Worm (Caenorhabditis elegans) whole organism, late embryonic: ENCODE measurements around the gene EEED8.3.

ENCODE experiments used
- F13H6.1 ChIP-seq: sonication (generic microtip); optimal IDR thresholded peaks from 2 replicates; lab custom pipeline; 2016; ENCODE audit warnings: missing genetic modification characterization, missing compliant biosample characterization
- ama-1 ChIP-seq: fragments of 150-350 bp; optimal IDR thresholded peaks from 2 replicates; lab custom pipeline; 2014
- dve-1 ChIP-seq: sonication (generic microtip); optimal IDR thresholded peaks from 2 replicates; lab custom pipeline; 2017; ENCODE audit warnings: antibody characterized with exemption, mild to moderate bottlenecking, missing genetic modification characterization, missing compliant biosample characterization
- elt-2 ChIP-seq: sonication (generic microtip); optimal IDR thresholded peaks from 2 replicates; lab custom pipeline; 2016; ENCODE audit warnings: missing genetic modification reagents, missing genetic modification characterization, missing compliant biosample characterization
- ets-4 ChIP-seq: sonication (generic microtip); optimal IDR thresholded peaks from 2 replicates; lab custom pipeline; 2016; ENCODE audit warnings: missing genetic modification characterization, missing compliant biosample characterization
- fkh-10 ChIP-seq: fragments of 150-350 bp; optimal IDR thresholded peaks from 2 replicates; lab custom pipeline; 2014; ENCODE audit warnings: missing biosample characterization, missing genetic modification reagents, missing genetic modification characterization
- hlh-6 ChIP-seq: sonication (generic microtip); optimal IDR thresholded peaks from 2 replicates; lab custom pipeline; 2016; ENCODE audit warnings: missing genotype, missing genetic modification characterization, missing compliant biosample characterization
- nhr-11 ChIP-seq: fragments of 150-350 bp; optimal IDR thresholded peaks from 2 replicates; lab custom pipeline; 2014; ENCODE audit warnings: missing biosample characterization, missing genetic modification characterization
- npax-4 ChIP-seq: sonication (generic microtip); optimal IDR thresholded peaks from 2 replicates; lab custom pipeline; 2016; ENCODE audit warnings: missing genetic modification characterization, missing compliant biosample characterization
- pha-4 ChIP-seq: fragments of 150-350 bp; optimal IDR thresholded peaks from 2 replicates; lab custom pipeline; 2018; ENCODE audit warnings: missing biosample characterization, missing genetic modification reagents, missing genetic modification characterization
- pros-1 ChIP-seq: fragments of 150-350 bp; optimal IDR thresholded peaks from 2 replicates; lab custom pipeline; 2014; ENCODE audit warnings: missing biosample characterization, missing genetic modification reagents, missing genetic modification characterization
- rnt-1 ChIP-seq: sonication (generic microtip); optimal IDR thresholded peaks from 2 replicates; lab custom pipeline; 2016; ENCODE audit warnings: missing genetic modification characterization, missing compliant biosample characterization
- sox-4 ChIP-seq: sonication (generic microtip); optimal IDR thresholded peaks from 2 replicates; lab custom pipeline; 2017; ENCODE audit warnings: mild to moderate bottlenecking, missing genetic modification characterization, inconsistent platforms, missing compliant biosample characterization

ce11 chrII:5425633-5426032 lies 11.6 kb downstream of the EEED8.3 start, which contains the start of gene F07F6.8:
- TF ChIP-seq rnt-1 (tag; lab: Kevin White, UChicago) (no peak), hlh-6 (tag; lab: Kevin White, UChicago) (no peak), pha-4 (tag; lab: Kevin White, UChicago) (no peak), ets-4 (no peak), pros-1 (tag; lab: Kevin White, UChicago) (no peak), dve-1 (tag; lab: Kevin White, UChicago) (no peak), npax-4 (tag; lab: Kevin White, UChicago) (no peak), ama-1 (lab: Kevin White, UChicago) (no peak), elt-2 (tag; lab: Kevin White, UChicago) (no peak), fkh-10 (no peak), sox-4 (no peak), nhr-11 (no peak), F13H6.1 (tag; lab: Kevin White, UChicago) (no peak)
